Fruit fly (Drosophila melanogaster) whole organism, embryonic: Measurements from ENCODE around the gene PpD6.

Experiments
- Adf1 ChIP-seq: fragments of 200-800 bp; sonication (Bioruptor generic); IDR thresholded peaks from 2 replicates; pipeline ENCODE4 v1.3.6; 2022; ENCODE audit warnings: missing biosample characterization, missing genetic modification characterization
- B-H1 ChIP-seq: fragments of 200-800 bp; sonication (Bioruptor generic); IDR thresholded peaks from 3 replicates; pipeline ENCODE4 v1.3.6; 2022; ENCODE audit warnings: missing biosample characterization, missing genetic modification characterization
- Bgb ChIP-seq: fragments of 200-800 bp; sonication (Bioruptor generic); IDR thresholded peaks from 2 replicates; pipeline ENCODE4 v1.3.6; 2022; ENCODE audit warnings: missing biosample characterization, missing genetic modification characterization; ENCODE audit not compliant: partially characterized antibody
- CG10321 ChIP-seq: fragments of 200-800 bp; sonication (Bioruptor generic); IDR thresholded peaks from 2 replicates; pipeline ENCODE4 v1.3.6; 2022; ENCODE audit warnings: missing biosample characterization, missing genetic modification characterization
- CG10366 ChIP-seq: fragments of 200-800 bp; sonication (Bioruptor generic); IDR thresholded peaks from 2 replicates; pipeline ENCODE4 v1.3.6; 2022; ENCODE audit warnings: missing biosample characterization, missing genetic modification characterization
- CG11456 ChIP-seq: fragments of 200-800 bp; sonication (Bioruptor generic); IDR thresholded peaks from 3 replicates; pipeline ENCODE4 v1.3.6; 2022; ENCODE audit warnings: missing biosample characterization, missing genetic modification characterization
- CG14667 ChIP-seq: fragments of 200-800 bp; sonication (Bioruptor generic); IDR thresholded peaks from 2 replicates; pipeline ENCODE4 v1.3.6; 2022; ENCODE audit warnings: missing biosample characterization, missing genetic modification characterization
- CG14860 ChIP-seq: fragments of 200-800 bp; sonication (Bioruptor generic); IDR thresholded peaks from 3 replicates; pipeline ENCODE4 v1.3.6; 2022; ENCODE audit warnings: missing biosample characterization, missing genetic modification characterization; ENCODE audit not compliant: partially characterized antibody
- CG17359 ChIP-seq: fragments of 200-800 bp; sonication (Bioruptor generic); optimal IDR thresholded peaks from 3 replicates; lab custom pipeline; 2018; ENCODE audit warnings: missing biosample characterization, mild to moderate bottlenecking, missing genetic modification characterization, moderate library complexity
- CG17612 ChIP-seq: fragments of 200-800 bp; sonication (Bioruptor generic); IDR thresholded peaks from 2 replicates; pipeline ENCODE4 v1.3.6; 2022; ENCODE audit warnings: missing biosample characterization, missing genetic modification characterization
- CG2129 ChIP-seq: fragments of 200-800 bp; sonication (Bioruptor generic); IDR thresholded peaks from 2 replicates; pipeline ENCODE4 v1.3.6; 2022; ENCODE audit warnings: missing biosample characterization, missing genetic modification characterization; ENCODE audit not compliant: partially characterized antibody
- CG2889 ChIP-seq: fragments of 200-800 bp; sonication (Bioruptor generic); IDR thresholded peaks from 3 replicates; pipeline ENCODE4 v1.3.6; 2022; ENCODE audit warnings: missing biosample characterization, missing genetic modification characterization
- CG31441 ChIP-seq: fragments of 200-800 bp; sonication (Bioruptor generic); IDR thresholded peaks from 2 replicates; pipeline ENCODE4 v1.3.6; 2022; ENCODE audit warnings: missing biosample characterization, missing genetic modification characterization
- CG32532 ChIP-seq: fragments of 200-800 bp; sonication (Bioruptor generic); IDR thresholded peaks from 2 replicates; pipeline ENCODE4 v1.3.6; 2022; ENCODE audit warnings: missing biosample characterization, missing genetic modification characterization
- CG6272 ChIP-seq: fragments of 200-800 bp; sonication (Bioruptor generic); IDR thresholded peaks from 2 replicates; pipeline ENCODE4 v1.3.6; 2022; ENCODE audit warnings: missing biosample characterization, missing genetic modification characterization
- CG7839 ChIP-seq: fragments of 200-800 bp; sonication (Bioruptor generic); optimal IDR thresholded peaks from 3 replicates; lab custom pipeline; 2018; ENCODE audit warnings: missing biosample characterization, mild to moderate bottlenecking, missing genetic modification characterization, moderate library complexity
- CG9609 ChIP-seq: fragments of 200-800 bp; sonication (Bioruptor generic); optimal IDR thresholded peaks from 3 replicates; lab custom pipeline; 2016; ENCODE audit warnings: missing biosample characterization, missing genetic modification characterization
- Dref ChIP-seq: fragments of 200-800 bp; sonication (Bioruptor generic); IDR thresholded peaks from 2 replicates; pipeline ENCODE4 v1.3.6; 2022; ENCODE audit warnings: missing biosample characterization, missing genetic modification characterization
- Fer2 ChIP-seq: fragments of 200-800 bp; sonication (Bioruptor generic); optimal IDR thresholded peaks from 2 replicates; lab custom pipeline; 2018; ENCODE audit warnings: missing biosample characterization, mild to moderate bottlenecking, missing genetic modification characterization, moderate library complexity
- H15 ChIP-seq: fragments of 200-800 bp; sonication (Bioruptor generic); IDR thresholded peaks from 3 replicates; pipeline ENCODE4 v1.3.6; 2022; ENCODE audit warnings: missing biosample characterization, missing genetic modification characterization
- HLH4C ChIP-seq: fragments of 200-800 bp; sonication (Bioruptor generic); IDR thresholded peaks from 3 replicates; pipeline ENCODE4 v1.3.6; 2022; ENCODE audit warnings: missing biosample characterization, missing genetic modification characterization; ENCODE audit not compliant: partially characterized antibody
- HmgZ ChIP-seq: fragments of 200-800 bp; sonication (Bioruptor generic); optimal IDR thresholded peaks from 2 replicates; lab custom pipeline; 2018; ENCODE audit warnings: missing biosample characterization, mild to moderate bottlenecking, missing genetic modification characterization
- Hr39 ChIP-seq: fragments of >200 bp; optimal IDR thresholded peaks from 2 replicates; lab custom pipeline; 2017
- Hsf ChIP-seq: fragments of 200-800 bp; sonication (Bioruptor generic); optimal IDR thresholded peaks from 3 replicates; lab custom pipeline; 2016; ENCODE audit warnings: missing biosample characterization, missing genetic modification characterization
- Max ChIP-seq: fragments of 200-800 bp; sonication (Bioruptor generic); optimal IDR thresholded peaks from 2 replicates; lab custom pipeline; 2016; ENCODE audit warnings: missing biosample characterization, mild to moderate bottlenecking, missing genetic modification characterization
- Optix ChIP-seq: fragments of 200-800 bp; sonication (Bioruptor generic); IDR thresholded peaks from 3 replicates; pipeline ENCODE4 v1.3.6; 2022; ENCODE audit warnings: missing biosample characterization, missing genetic modification characterization
- Side ChIP-seq: fragments of 200-800 bp; sonication (Bioruptor generic); optimal IDR thresholded peaks from 2 replicates; lab custom pipeline; 2016; ENCODE audit warnings: missing biosample characterization, missing genetic modification characterization
- Tbp ChIP-seq: fragments of >200 bp; optimal IDR thresholded peaks from 2 replicates; lab custom pipeline; 2018; ENCODE audit warnings: missing biosample characterization, missing genetic modification characterization
- ara ChIP-seq: fragments of 200-800 bp; sonication (Bioruptor generic); IDR thresholded peaks from 2 replicates; pipeline ENCODE4 v1.3.6; 2022; ENCODE audit warnings: missing biosample characterization, missing genetic modification characterization
- ato ChIP-seq: fragments of 200-800 bp; sonication (Bioruptor generic); IDR thresholded peaks from 2 replicates; pipeline ENCODE4 v1.3.6; 2022; ENCODE audit warnings: missing biosample characterization, missing genetic modification characterization; ENCODE audit not compliant: partially characterized antibody
- az2 ChIP-seq: fragments of 200-800 bp; sonication (Bioruptor generic); optimal IDR thresholded peaks from 3 replicates; lab custom pipeline; 2016; ENCODE audit warnings: missing biosample characterization, missing genetic modification characterization
- danr ChIP-seq: fragments of 200-800 bp; sonication (Bioruptor generic); IDR thresholded peaks from 2 replicates; pipeline ENCODE4 v1.3.6; 2022; ENCODE audit warnings: missing biosample characterization, missing genetic modification characterization
- dm ChIP-seq: fragments of 200-800 bp; sonication (Bioruptor generic); optimal IDR thresholded peaks from 3 replicates; lab custom pipeline; 2016; ENCODE audit warnings: missing biosample characterization, missing genetic modification characterization
- dmrt99B ChIP-seq: fragments of 200-800 bp; sonication (Bioruptor generic); optimal IDR thresholded peaks from 2 replicates; lab custom pipeline; 2018; ENCODE audit warnings: missing biosample characterization, mild to moderate bottlenecking, missing genetic modification characterization, moderate library complexity
- dysf ChIP-seq: fragments of 200-800 bp; sonication (Bioruptor generic); IDR thresholded peaks from 3 replicates; pipeline ENCODE4 v1.3.6; 2022; ENCODE audit warnings: missing biosample characterization, missing genetic modification characterization
- fru ChIP-seq: fragments of >200 bp; optimal IDR thresholded peaks from 2 replicates; lab custom pipeline; 2017
- hkb ChIP-seq, 2 experiments: fragments of 200-800 bp in 1 of 2; fragments of >200 bp in 1 of 2; sonication (Bioruptor generic) in 1 of 2; IDR thresholded peaks in 1 of 2; optimal IDR thresholded peaks in 1 of 2; 2 replicates each; pipeline versions ENCODE4 v1.3.6 to Lab custom; 2017 to 2022; ENCODE audit warnings: missing biosample characterization in 1 of 2, missing genetic modification characterization in 1 of 2
- maf-S ChIP-seq: fragments of 200-800 bp; sonication (Bioruptor generic); optimal IDR thresholded peaks from 2 replicates; lab custom pipeline; 2016; ENCODE audit warnings: missing biosample characterization, missing genetic modification characterization
- otp ChIP-seq: fragments of 200-800 bp; sonication (Bioruptor generic); IDR thresholded peaks from 3 replicates; pipeline ENCODE4, ENCODE4 v1.3.6; 2022; ENCODE audit warnings: missing biosample characterization, missing genetic modification characterization
- p53 ChIP-seq: fragments of 200-800 bp; sonication (Bioruptor generic); optimal IDR thresholded peaks from 2 replicates; lab custom pipeline; 2016; ENCODE audit warnings: missing biosample characterization, missing genetic modification characterization
- pan ChIP-seq, 4 experiments: fragments of >200 bp in 3 of 4; fragments of 200-800 bp in 1 of 4; sonication (Bioruptor generic) in 1 of 4; optimal IDR thresholded peaks in 3 of 4; IDR thresholded peaks in 1 of 4; 2 replicates each; pipeline versions ENCODE4 v1.3.6 to Lab custom; 2017 to 2022; ENCODE audit warnings: missing biosample characterization in 2 of 4, missing genetic modification characterization in 2 of 4, mixed read lengths in 1 of 4
- peb ChIP-seq: fragments of 200-800 bp; sonication (Bioruptor generic); IDR thresholded peaks from 2 replicates; pipeline ENCODE4 v1.3.6; 2022; ENCODE audit warnings: missing biosample characterization, missing genetic modification characterization
- ranshi ChIP-seq: fragments of 200-800 bp; sonication (Bioruptor generic); IDR thresholded peaks from 2 replicates; pipeline ENCODE4 v1.3.6; 2022; ENCODE audit warnings: missing biosample characterization, missing genetic modification characterization
- run ChIP-seq: fragments of 200-800 bp; sonication (Bioruptor generic); optimal IDR thresholded peaks from 3 replicates; lab custom pipeline; 2018; ENCODE audit warnings: missing biosample characterization, mild to moderate bottlenecking, missing genetic modification characterization
- scrt ChIP-seq: fragments of 200-800 bp; sonication (Bioruptor generic); optimal IDR thresholded peaks from 2 replicates; lab custom pipeline; 2018; ENCODE audit warnings: missing biosample characterization, mild to moderate bottlenecking, missing genetic modification characterization, moderate library complexity
- sens-2 ChIP-seq: fragments of 200-800 bp; sonication (Bioruptor generic); IDR thresholded peaks from 2 replicates; pipeline ENCODE4 v1.3.6; 2022; ENCODE audit warnings: missing biosample characterization, missing genetic modification characterization
- sr ChIP-seq: fragments of 200-800 bp; sonication (Bioruptor generic); IDR thresholded peaks from 3 replicates; pipeline ENCODE4 v1.3.6; 2022; ENCODE audit warnings: missing biosample characterization, missing genetic modification characterization
- ssp ChIP-seq: fragments of 200-800 bp; sonication (Bioruptor generic); IDR thresholded peaks from 2 replicates; pipeline ENCODE4 v1.3.6; 2022; ENCODE audit warnings: missing biosample characterization, missing genetic modification characterization
- toy ChIP-seq: fragments of 200-800 bp; sonication (Bioruptor generic); IDR thresholded peaks from 2 replicates; pipeline ENCODE4 v1.3.6; 2022; ENCODE audit warnings: missing biosample characterization, missing genetic modification characterization
- vnd ChIP-seq: fragments of 200-800 bp; sonication (Bioruptor generic); IDR thresholded peaks from 3 replicates; pipeline ENCODE4 v1.3.6; 2022; ENCODE audit warnings: missing biosample characterization, missing genetic modification characterization; ENCODE audit not compliant: partially characterized antibody

PpD6 gene

dm6 chr2L:3158260-3159072 lies 49.0 kb downstream of the PpD6 start (continued):
- no peak for TF ChIP-seq Tbp (GFP tag; lab: Kevin White, UChicago)
- TF ChIP-seq run (tag; lab: Kevin White, UChicago) = no peak
- no peak for TF ChIP-seq Bgb (GFP tag; lab: Robert Waterston, UW)
- TF ChIP-seq ato (GFP tag; lab: Robert Waterston, UW) = no peak
- TF ChIP-seq danr (GFP tag; lab: Robert Waterston, UW) = no peak
- TF ChIP-seq dysf = no peak
- TF ChIP-seq sr = no peak
- TF ChIP-seq CG17359 (tag; lab: Kevin White, UChicago) = no peak
- no peak for TF ChIP-seq CG6272 (GFP tag; lab: Robert Waterston, UW)
- TF ChIP-seq CG17612 (GFP tag; lab: Robert Waterston, UW) = no peak
- TF ChIP-seq Dref (GFP tag; lab: Robert Waterston, UW) = no peak
- no peak; the same call in 1 of the 2 replicates for TF ChIP-seq CG31441 (GFP tag; lab: Robert Waterston, UW)
- TF ChIP-seq CG7839 = peak; percentile 9
- TF ChIP-seq CG11456 (GFP tag; lab: Robert Waterston, UW) = no peak
- TF ChIP-seq H15 (GFP tag; lab: Robert Waterston, UW) = no peak
- TF ChIP-seq CG32532 (GFP tag; lab: Robert Waterston, UW) = peak; percentile 44; the same call in 1 of the 2 replicates
- TF ChIP-seq hkb (optimal IDR thresholded peaks at IDR 0.05; lab: Kevin White, UChicago) = no peak
- no peak; the same call in none of the 2 replicates for TF ChIP-seq hkb (GFP tag; IDR thresholded peaks at IDR 0.05; lab: Robert Waterston, UW)
- no peak for TF ChIP-seq Hsf (GFP tag; lab: Kevin White, UChicago)
- TF ChIP-seq dmrt99B = no peak
- no peak for TF ChIP-seq pan (optimal IDR thresholded peaks at IDR 0.05; lab: Kevin White, UChicago)
- TF ChIP-seq pan (GFP tag; optimal IDR thresholded peaks at IDR 0.05 in 1 of 2, IDR thresholded peaks at IDR 0.05 in 1 of 2) = no peak
- TF ChIP-seq Max (GFP tag; lab: Kevin White, UChicago) = no peak
- no peak for TF ChIP-seq CG14860 (GFP tag; lab: Robert Waterston, UW)
- TF ChIP-seq peb (GFP tag; lab: Robert Waterston, UW) = no peak
- TF ChIP-seq Optix (GFP tag; lab: Robert Waterston, UW) = no peak; the same call in 2 of the 3 replicates
- no peak for TF ChIP-seq CG2889 (GFP tag; lab: Robert Waterston, UW)
- TF ChIP-seq B-H1 = no peak
- TF ChIP-seq CG14667 (GFP tag; lab: Robert Waterston, UW) = no peak
- no peak for TF ChIP-seq ara (GFP tag; lab: Robert Waterston, UW)
- no peak for TF ChIP-seq scrt
- no peak for TF ChIP-seq dm (GFP tag; lab: Kevin White, UChicago)
- TF ChIP-seq ssp (GFP tag; lab: Robert Waterston, UW) = no peak
- no peak for TF ChIP-seq otp (GFP tag; lab: Robert Waterston, UW)
- no peak for TF ChIP-seq vnd
- no peak for TF ChIP-seq maf-S (GFP tag; lab: Kevin White, UChicago)
- TF ChIP-seq p53 (GFP tag; lab: Kevin White, UChicago) = no peak
- no peak for TF ChIP-seq fru (lab: Kevin White, UChicago)
- no peak for TF ChIP-seq CG9609 (GFP tag; lab: Kevin White, UChicago)
- no peak for TF ChIP-seq toy (GFP tag; lab: Robert Waterston, UW)
- no peak for TF ChIP-seq sens-2
- TF ChIP-seq HmgZ = no peak
- TF ChIP-seq CG10366 (GFP tag; lab: Robert Waterston, UW) = 0 out of 2 replicates have a peak, but pooled peaks have one; percentile 7
- no peak for TF ChIP-seq Side (GFP tag; lab: Kevin White, UChicago)
- no peak for TF ChIP-seq Hr39 (lab: Kevin White, UChicago)
- TF ChIP-seq az2 (GFP tag; lab: Kevin White, UChicago) = no peak
- peak; percentile 29; the same call in 1 of the 2 replicates for TF ChIP-seq CG10321 (GFP tag; lab: Robert Waterston, UW)
- TF ChIP-seq ranshi (GFP tag; lab: Robert Waterston, UW) = no peak
- 0 out of 3 replicates have a peak, but pooled peaks have one; percentile 9 for TF ChIP-seq HLH4C (GFP tag; lab: Robert Waterston, UW)
- TF ChIP-seq Adf1 = peak; percentile 90
- no peak for TF ChIP-seq Fer2 (tag; lab: Kevin White, UChicago)
- no peak for TF ChIP-seq CG2129 (GFP tag; lab: Robert Waterston, UW)
